Fruit fly (Drosophila melanogaster) whole organism, embryonic: ENCODE results near the gene nerfin-2.

Experiments used
- Bgb ChIP-seq: fragments of 200-800 bp; sonication (Bioruptor generic); IDR thresholded peaks from 2 replicates; pipeline ENCODE4 v1.3.6; 2022; ENCODE audit warnings: missing biosample characterization, missing genetic modification characterization; ENCODE audit not compliant: partially characterized antibody
- CG10209 ChIP-seq: fragments of 200-800 bp; sonication (Bioruptor generic); optimal IDR thresholded peaks from 3 replicates; lab custom pipeline; 2017; ENCODE audit warnings: missing biosample characterization, mild to moderate bottlenecking, missing genetic modification characterization, missing genetic modification reagents
- CG10654 ChIP-seq: fragments of 200-800 bp; sonication (Bioruptor generic); optimal IDR thresholded peaks from 2 replicates; lab custom pipeline; 2016; ENCODE audit warnings: missing biosample characterization, missing genetic modification characterization
- CG10959 ChIP-seq: fragments of 200-800 bp; sonication (Bioruptor generic); IDR thresholded peaks from 2 replicates; pipeline ENCODE4 v1.3.6; 2022; ENCODE audit warnings: missing biosample characterization, missing genetic modification characterization
- CG10979 ChIP-seq: fragments of 200-800 bp; sonication (Bioruptor generic); optimal IDR thresholded peaks from 2 replicates; lab custom pipeline; 2018; ENCODE audit warnings: missing biosample characterization, mild to moderate bottlenecking, missing genetic modification characterization, moderate library complexity
- CG11398 ChIP-seq: fragments of 200-800 bp; sonication (Bioruptor generic); optimal IDR thresholded peaks from 2 replicates; lab custom pipeline; 2016; ENCODE audit warnings: missing biosample characterization, missing genetic modification characterization
- CG11723 ChIP-seq: fragments of 200-800 bp; sonication (Bioruptor generic); optimal IDR thresholded peaks from 2 replicates; lab custom pipeline; 2017; ENCODE audit warnings: missing biosample characterization, mild to moderate bottlenecking, missing genetic modification characterization
- CG12071 ChIP-seq: fragments of 200-800 bp; sonication (Bioruptor generic); optimal IDR thresholded peaks from 3 replicates; lab custom pipeline; 2018; ENCODE audit warnings: missing biosample characterization, mild to moderate bottlenecking, missing genetic modification characterization
- CG13296 ChIP-seq: fragments of 200-800 bp; sonication (Bioruptor generic); optimal IDR thresholded peaks from 3 replicates; lab custom pipeline; 2018; ENCODE audit warnings: missing biosample characterization, mild to moderate bottlenecking, missing genetic modification characterization
- CG15514 ChIP-seq: fragments of 200-800 bp; sonication (Bioruptor generic); optimal IDR thresholded peaks from 3 replicates; lab custom pipeline; 2017; ENCODE audit warnings: missing biosample characterization, missing genetic modification characterization, mild to moderate bottlenecking, moderate library complexity, missing genetic modification reagents
- CG16779 ChIP-seq: fragments of 200-800 bp; sonication (Bioruptor generic); IDR thresholded peaks from 2 replicates; pipeline ENCODE4 v1.3.6; 2022; ENCODE audit warnings: missing biosample characterization, missing genetic modification characterization
- CG1832 ChIP-seq: fragments of 200-800 bp; sonication (Bioruptor generic); optimal IDR thresholded peaks from 2 replicates; lab custom pipeline; 2017; ENCODE audit warnings: missing biosample characterization, mild to moderate bottlenecking, missing genetic modification characterization, inconsistent platforms
- CG18764 ChIP-seq: fragments of 200-800 bp; sonication (Bioruptor generic); optimal IDR thresholded peaks from 3 replicates; lab custom pipeline; 2016; ENCODE audit warnings: missing biosample characterization, missing genetic modification characterization
- CG30431 ChIP-seq: fragments of 200-800 bp; sonication (Bioruptor generic); optimal IDR thresholded peaks from 2 replicates; lab custom pipeline; 2017; ENCODE audit warnings: missing biosample characterization, missing genetic modification characterization
- CG31365 ChIP-seq: fragments of 200-800 bp; sonication (Bioruptor generic); optimal IDR thresholded peaks from 2 replicates; lab custom pipeline; 2018; ENCODE audit warnings: missing biosample characterization, mild to moderate bottlenecking, missing genetic modification characterization
- CG3281 ChIP-seq: fragments of 200-800 bp; sonication (Bioruptor generic); optimal IDR thresholded peaks from 3 replicates; lab custom pipeline; 2017; ENCODE audit warnings: missing biosample characterization, mild to moderate bottlenecking, missing genetic modification characterization
- CG34422 ChIP-seq: fragments of 200-800 bp; sonication (Bioruptor generic); IDR thresholded peaks from 3 replicates; pipeline ENCODE4 v1.3.6; 2022; ENCODE audit warnings: missing biosample characterization, missing genetic modification characterization
- CG3995 ChIP-seq: fragments of 200-800 bp; sonication (Bioruptor generic); optimal IDR thresholded peaks from 3 replicates; lab custom pipeline; 2016; ENCODE audit warnings: missing biosample characterization, missing genetic modification characterization
- CG42726 ChIP-seq: fragments of 200-800 bp; sonication (Bioruptor generic); IDR thresholded peaks from 2 replicates; pipeline ENCODE4 v1.3.6; 2022; ENCODE audit warnings: missing biosample characterization, missing genetic modification characterization; ENCODE audit not compliant: partially characterized antibody
- CG6765 ChIP-seq: fragments of 200-800 bp; sonication (Bioruptor generic); optimal IDR thresholded peaks from 3 replicates; lab custom pipeline; 2017; ENCODE audit warnings: missing biosample characterization, mild to moderate bottlenecking, missing genetic modification characterization
- CG7987 ChIP-seq: fragments of 200-800 bp; sonication (Bioruptor generic); optimal IDR thresholded peaks from 2 replicates; lab custom pipeline; 2018; ENCODE audit warnings: missing biosample characterization, mild to moderate bottlenecking, missing genetic modification characterization, moderate library complexity
- CG8290 ChIP-seq, 3 experiments: fragments of 200-800 bp; sonication (Bioruptor generic); optimal IDR thresholded peaks; 2 replicates each; lab custom pipeline; 2016 to 2019; ENCODE audit warnings: missing biosample characterization in 3 of 3, missing genetic modification characterization in 3 of 3, mild to moderate bottlenecking in 2 of 3, moderate library complexity in 1 of 3
- CG8944 ChIP-seq: fragments of 200-800 bp; sonication (Bioruptor generic); optimal IDR thresholded peaks from 3 replicates; lab custom pipeline; 2016; ENCODE audit warnings: missing biosample characterization, missing genetic modification characterization
- CTCF ChIP-seq: fragments of 200-800 bp; sonication (Bioruptor generic); optimal IDR thresholded peaks from 2 replicates; lab custom pipeline; 2017; ENCODE audit warnings: missing biosample characterization, mild to moderate bottlenecking, missing genetic modification characterization, moderate library complexity
- CkIIα-i1 ChIP-seq: fragments of 200-800 bp; sonication (Bioruptor generic); IDR thresholded peaks from 2 replicates; pipeline ENCODE4 v1.3.6; 2022; ENCODE audit warnings: missing biosample characterization, missing genetic modification characterization
- Dref ChIP-seq: fragments of 200-800 bp; sonication (Bioruptor generic); IDR thresholded peaks from 2 replicates; pipeline ENCODE4 v1.3.6; 2022; ENCODE audit warnings: missing biosample characterization, missing genetic modification characterization
- E2f2 ChIP-seq: fragments of 200-800 bp; sonication (Bioruptor generic); IDR thresholded peaks from 2 replicates; pipeline ENCODE4 v1.3.6; 2022; ENCODE audit warnings: missing biosample characterization, missing genetic modification characterization
- MBD-R2 ChIP-seq: fragments of 200-800 bp; sonication (Bioruptor generic); IDR thresholded peaks from 2 replicates; pipeline ENCODE4 v1.3.6; 2022; ENCODE audit warnings: missing biosample characterization, missing genetic modification characterization
- Mes4 ChIP-seq: fragments of 200-800 bp; sonication (Bioruptor generic); optimal IDR thresholded peaks from 2 replicates; lab custom pipeline; 2016; ENCODE audit warnings: missing biosample characterization, missing genetic modification characterization
- NC2β ChIP-seq: fragments of 200-800 bp; sonication (Bioruptor generic); optimal IDR thresholded peaks from 2 replicates; lab custom pipeline; 2016; ENCODE audit warnings: missing biosample characterization, missing genetic modification characterization
- Poxn ChIP-seq: fragments of 200-800 bp; sonication (Bioruptor generic); IDR thresholded peaks from 2 replicates; pipeline ENCODE4 v1.3.6; 2022; ENCODE audit warnings: missing biosample characterization, missing genetic modification characterization
- Rx ChIP-seq: fragments of 200-800 bp; sonication (Bioruptor generic); IDR thresholded peaks from 2 replicates; pipeline ENCODE4 v1.3.6; 2022; ENCODE audit warnings: missing biosample characterization, missing genetic modification characterization
- Sry-δ ChIP-seq: fragments of 200-800 bp; sonication (Bioruptor generic); optimal IDR thresholded peaks from 2 replicates; lab custom pipeline; 2016; ENCODE audit warnings: missing biosample characterization, missing genetic modification characterization
- Vsx1 ChIP-seq: fragments of 200-800 bp; sonication (Bioruptor generic); optimal IDR thresholded peaks from 2 replicates; lab custom pipeline; 2017; ENCODE audit warnings: missing biosample characterization, mild to moderate bottlenecking, missing genetic modification characterization, missing genetic modification reagents
- ac ChIP-seq: fragments of 200-800 bp; sonication (Bioruptor generic); optimal IDR thresholded peaks from 3 replicates; lab custom pipeline; 2017; ENCODE audit warnings: missing biosample characterization, mild to moderate bottlenecking, missing genetic modification characterization
- ash1 ChIP-seq: fragments of 200-800 bp; sonication (Bioruptor generic); optimal IDR thresholded peaks from 2 replicates; lab custom pipeline; 2018; ENCODE audit warnings: missing biosample characterization, mild to moderate bottlenecking, missing genetic modification characterization
- ci ChIP-seq: fragments of 200-800 bp; sonication (Bioruptor generic); IDR thresholded peaks from 3 replicates; pipeline ENCODE4 v1.3.6; 2022; ENCODE audit warnings: missing biosample characterization, missing genetic modification characterization
- crp ChIP-seq, 2 experiments: fragments of 200-800 bp; sonication (Bioruptor generic); optimal IDR thresholded peaks; 2 replicates in 1 of 2; 3 replicates in 1 of 2; lab custom pipeline; 2017; ENCODE audit warnings: missing biosample characterization in 2 of 2, missing genetic modification characterization in 2 of 2, mild to moderate bottlenecking in 1 of 2, moderate library complexity in 1 of 2
- dati ChIP-seq: fragments of 200-800 bp; sonication (Bioruptor generic); IDR thresholded peaks from 2 replicates; pipeline ENCODE4 v1.3.6; 2022; ENCODE audit warnings: missing biosample characterization, missing genetic modification characterization
- disco-r ChIP-seq: fragments of 200-800 bp; sonication (Bioruptor generic); optimal IDR thresholded peaks from 2 replicates; lab custom pipeline; 2016; ENCODE audit warnings: missing biosample characterization, missing genetic modification characterization
- dmrt11E ChIP-seq: fragments of 200-800 bp; sonication (Bioruptor generic); optimal IDR thresholded peaks from 3 replicates; lab custom pipeline; 2018; ENCODE audit warnings: missing biosample characterization, mild to moderate bottlenecking, missing genetic modification characterization, moderate library complexity
- fd64A ChIP-seq: fragments of 200-800 bp; sonication (Bioruptor generic); optimal IDR thresholded peaks from 3 replicates; lab custom pipeline; 2018; ENCODE audit warnings: missing biosample characterization, mild to moderate bottlenecking, missing genetic modification characterization
- hb ChIP-seq: fragments of 200-800 bp; sonication (Bioruptor generic); IDR thresholded peaks from 3 replicates; pipeline ENCODE4 v1.3.6; 2022; ENCODE audit warnings: missing biosample characterization, missing genetic modification characterization; ENCODE audit not compliant: partially characterized antibody
- insv ChIP-seq, 2 experiments: fragments of 200-800 bp; sonication (Bioruptor generic); optimal IDR thresholded peaks; 3 replicates each; lab custom pipeline; 2016 to 2018; ENCODE audit warnings: missing biosample characterization in 2 of 2, missing genetic modification characterization in 2 of 2
- lbe ChIP-seq: fragments of 200-800 bp; sonication (Bioruptor generic); optimal IDR thresholded peaks from 2 replicates; lab custom pipeline; 2016; ENCODE audit warnings: missing biosample characterization, mild to moderate bottlenecking, missing genetic modification characterization
- ranshi ChIP-seq: fragments of 200-800 bp; sonication (Bioruptor generic); IDR thresholded peaks from 2 replicates; pipeline ENCODE4 v1.3.6; 2022; ENCODE audit warnings: missing biosample characterization, missing genetic modification characterization
- run ChIP-seq: fragments of 200-800 bp; sonication (Bioruptor generic); optimal IDR thresholded peaks from 3 replicates; lab custom pipeline; 2018; ENCODE audit warnings: missing biosample characterization, mild to moderate bottlenecking, missing genetic modification characterization
- scrt ChIP-seq: fragments of 200-800 bp; sonication (Bioruptor generic); optimal IDR thresholded peaks from 2 replicates; lab custom pipeline; 2018; ENCODE audit warnings: missing biosample characterization, mild to moderate bottlenecking, missing genetic modification characterization, moderate library complexity
- sqz ChIP-seq: fragments of 200-800 bp; sonication (Bioruptor generic); optimal IDR thresholded peaks from 3 replicates; lab custom pipeline; 2018; ENCODE audit warnings: missing biosample characterization, mild to moderate bottlenecking, missing genetic modification characterization

The nerfin-2 gene

DNA sequence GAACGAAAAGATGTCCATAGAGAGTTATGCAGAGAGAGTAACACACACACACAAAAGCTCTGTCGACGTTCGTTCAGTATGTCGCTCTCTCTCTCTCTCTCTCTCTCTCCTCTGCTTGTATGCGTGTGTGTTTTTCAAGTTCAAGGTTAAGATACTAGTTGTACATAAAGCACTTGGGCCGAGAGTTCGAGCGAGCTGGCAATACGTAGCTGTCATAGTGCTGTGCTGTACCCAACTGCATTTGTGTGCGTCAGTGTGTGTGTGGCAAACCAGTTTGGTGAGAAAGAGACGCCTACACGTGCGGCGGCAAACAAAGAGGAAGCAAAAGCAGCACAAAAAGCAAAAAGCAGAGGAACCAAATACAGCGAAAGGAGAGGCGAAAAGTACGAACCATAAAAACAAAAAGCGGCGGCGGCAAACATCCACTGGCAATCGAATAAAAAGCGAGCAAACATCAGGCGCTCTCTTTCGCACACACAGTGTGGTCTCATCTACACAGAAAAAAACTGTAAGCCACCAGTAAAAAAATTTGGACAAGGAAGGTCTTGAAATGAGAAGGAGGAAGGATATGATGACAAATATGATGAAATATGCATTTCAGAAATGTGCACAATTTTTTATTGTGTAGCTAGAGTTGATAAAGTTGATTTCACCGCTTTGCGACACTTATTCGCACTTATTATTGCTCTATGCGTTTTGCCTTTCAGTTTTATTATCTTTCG is 16.4 kb downstream of the nerfin-2 start (continued):
- TF ChIP-seq CG11723 (GFP tag; lab: Kevin White, UChicago) (peak; percentile 54), Sry-δ (GFP tag; lab: Kevin White, UChicago) (peak; percentile 27), ci (peak; percentile 62; the same call in 2 of the 3 replicates), disco-r (GFP tag; lab: Kevin White, UChicago) (peak; percentile 39), Vsx1 (no peak), run (tag; lab: Kevin White, UChicago) (no peak), CG30431 (GFP tag; lab: Kevin White, UChicago) (peak; percentile 46), CG11398 (GFP tag; lab: Kevin White, UChicago) (peak; percentile 51), MBD-R2 (GFP tag; lab: Robert Waterston, UW) (peak; percentile 45; the same call in 1 of the 2 replicates), CG42726 (GFP tag; lab: Robert Waterston, UW) (no peak), fd64A (GFP tag; lab: Kevin White, UChicago) (no peak), CG10209 (GFP tag; lab: Kevin White, UChicago) (peak; percentile 69), dmrt11E (tag; lab: Kevin White, UChicago) (peak; percentile 19), insv (GFP tag; optimal IDR thresholded peaks at IDR 0.05; lab: Kevin White, UChicago) (no peak), Rx (peak; percentile 54), scrt (peak; percentile 24), CG10959 (GFP tag; lab: Robert Waterston, UW) (no peak), CG8290 (GFP tag; optimal IDR thresholded peaks at IDR 0.05; lab: Kevin White, UChicago) (no peak), CG8290 (tag; optimal IDR thresholded peaks at IDR 0.05; lab: Kevin White, UChicago) (peak in 1 of 2 experiments; percentile 46), dati (GFP tag; lab: Robert Waterston, UW) (0 out of 2 replicates have a peak, but pooled peaks have one; percentile 38), ash1 (GFP tag; lab: Kevin White, UChicago) (no peak), Bgb (GFP tag; lab: Robert Waterston, UW) (0 out of 2 replicates have a peak, but pooled peaks have one; percentile 13), CkIIα-i1 (GFP tag; lab: Robert Waterston, UW) (no peak), Poxn (GFP tag; lab: Robert Waterston, UW) (no peak), CG34422 (GFP tag; lab: Robert Waterston, UW) (peak; percentile 80; the same call in 2 of the 3 replicates), CG10654 (GFP tag; lab: Kevin White, UChicago) (peak; percentile 62), CG18764 (GFP tag; lab: Kevin White, UChicago) (peak; percentile 40), CG31365 (tag; lab: Kevin White, UChicago) (no peak), CG13296 (GFP tag; lab: Kevin White, UChicago) (no peak), CG12071 (GFP tag; lab: Kevin White, UChicago) (peak; percentile 13), ranshi (GFP tag; lab: Robert Waterston, UW) (peak; percentile 70; the same call in 1 of the 2 replicates), CG3281 (GFP tag; lab: Kevin White, UChicago) (peak; percentile 64), Mes4 (GFP tag; lab: Kevin White, UChicago) (peak; percentile 53), CTCF (GFP tag; lab: Kevin White, UChicago) (no peak), CG7987 (GFP tag; lab: Kevin White, UChicago) (peak; percentile 19), hb (no peak), crp (GFP tag; optimal IDR thresholded peaks at IDR 0.05; lab: Kevin White, UChicago) (no peak), sqz (GFP tag; lab: Kevin White, UChicago) (peak; percentile 41), CG6765 (no peak), CG8944 (GFP tag; lab: Kevin White, UChicago) (peak; percentile 69), E2f2 (peak; percentile 36; the same call in 1 of the 2 replicates), CG3995 (GFP tag; lab: Kevin White, UChicago) (peak; percentile 32), ac (GFP tag; lab: Kevin White, UChicago) (no peak), NC2β (GFP tag; lab: Kevin White, UChicago) (peak; percentile 8), CG1832 (peak; percentile 80), Dref (GFP tag; lab: Robert Waterston, UW) (no peak), CG15514 (GFP tag; lab: Kevin White, UChicago) (peak; percentile 65), lbe (peak; percentile 82), CG16779 (GFP tag; lab: Robert Waterston, UW) (0 out of 2 replicates have a peak, but pooled peaks have one; percentile 56), CG10979 (tag; lab: Kevin White, UChicago) (peak; percentile 48)
